Worm (Caenorhabditis elegans): Measurements from ENCODE around the gene cox-16.

cox-16 gene

DNA sequence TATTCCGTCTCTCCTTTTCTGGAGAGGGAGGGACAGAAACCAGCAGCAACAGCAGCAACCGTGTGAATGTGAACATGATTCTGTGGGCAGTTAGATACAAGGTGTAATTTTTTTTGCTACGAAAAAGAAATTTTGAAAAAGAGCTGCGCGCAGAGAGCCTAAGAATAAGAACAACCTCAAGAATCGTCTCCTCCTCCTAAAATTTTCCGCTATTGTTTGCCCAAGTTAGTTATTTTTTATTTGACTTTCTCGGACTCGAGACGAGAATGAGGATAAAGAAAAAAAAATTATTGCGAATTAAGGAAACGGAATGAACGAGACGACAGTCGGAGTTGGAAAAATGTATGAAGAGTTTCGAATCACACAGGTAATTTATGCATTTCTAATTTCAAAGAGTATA, 22.5 kb upstream of the cox-16 start, which contains the start of gene glb-5:
Gene glb-5, plus strand, starts transcription at position 301 of the 400 bp plus-strand sequence.
- no peak for TF ChIP-seq dpl-1 (GFP tag; optimal IDR thresholded peaks at IDR 0.05)
- TF ChIP-seq tag-97 (GFP tag; IDR thresholded peaks at IDR 0.05) = no peak
- TF ChIP-seq dmd-6 (GFP tag; IDR thresholded peaks at IDR 0.05) = 0 out of 2 replicates have a peak, but pooled peaks have one; percentile 4

DNA sequence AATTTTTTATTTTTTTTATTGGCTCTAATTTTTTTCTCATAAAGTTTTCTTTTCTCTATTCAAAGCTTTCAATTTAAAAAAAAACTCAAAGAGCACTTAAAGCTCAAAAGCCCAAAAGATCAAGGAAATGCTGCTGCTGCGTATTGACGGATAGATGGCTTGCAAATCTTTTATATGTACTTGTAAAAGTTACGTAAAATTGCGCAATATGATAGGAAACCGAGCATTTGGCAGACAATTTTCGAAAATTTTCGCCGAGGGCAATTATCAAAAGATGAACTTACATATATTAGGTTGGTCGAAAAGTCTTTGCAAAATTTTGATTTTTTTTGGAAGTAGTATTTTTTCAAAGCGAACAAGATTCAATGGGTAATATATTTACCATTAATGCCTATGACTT, 12.5 kb upstream of the cox-16 start:
- TF ChIP-seq zip-2 (tag; optimal IDR thresholded peaks at IDR 0.05) (peak; percentile 89), zip-11 (GFP tag; IDR thresholded peaks at IDR 0.05) (no peak), nhr-10 (tag; optimal IDR thresholded peaks at IDR 0.05) (no peak)

DNA sequence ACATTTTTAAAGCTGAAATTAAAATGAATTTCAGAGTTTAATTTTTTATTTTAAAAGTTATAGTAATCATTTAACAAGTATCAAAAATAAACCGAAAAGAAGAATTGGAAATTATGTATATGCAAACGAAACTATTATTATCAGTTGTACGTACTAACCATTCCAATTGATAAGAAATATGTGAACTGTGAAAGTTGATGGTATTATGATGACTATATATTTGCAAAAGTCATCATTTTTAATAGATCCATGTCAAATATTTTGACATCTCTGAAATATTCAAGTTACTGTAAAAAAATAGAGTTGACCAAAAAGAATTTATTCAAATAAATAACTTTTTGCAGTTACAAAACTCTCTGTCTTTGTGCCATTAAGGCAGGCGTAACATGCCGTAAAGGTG, 12.0 kb upstream of the cox-16 start, which contains the start of gene ugt-48:
Gene ugt-48, minus strand, starts transcription at position 12 of the 400 bp plus-strand sequence.
- TF ChIP-seq egl-27 (tag; optimal IDR thresholded peaks at IDR 0.05) (no peak), mxl-2 (GFP tag; conservative IDR thresholded peaks at IDR 0.05) (no peak), nhr-28 (tag; optimal IDR thresholded peaks at IDR 0.05) (peak; percentile 24), pqm-1 (tag; optimal IDR thresholded peaks at IDR 0.05) (peak; percentile 40), F44E2.7 (GFP tag; IDR thresholded peaks at IDR 0.05) (no peak), lir-3 (tag; optimal IDR thresholded peaks at IDR 0.05) (no peak), duxl-1 (tag; optimal IDR thresholded peaks at IDR 0.05; ENCODE audit: poor library complexity) (no peak), ZK337.2 (GFP tag; IDR thresholded peaks at IDR 0.05) (no peak), hif-1 (tag; optimal IDR thresholded peaks at IDR 0.05) (no peak), rbr-2 (tag; optimal IDR thresholded peaks at IDR 0.05) (no peak), nhr-237 (tag; optimal IDR thresholded peaks at IDR 0.05) (no peak), pha-4 (GFP tag; IDR thresholded peaks at IDR 0.05) (no peak), pha-4 (tag; optimal IDR thresholded peaks at IDR 0.05) (no peak), gei-8 (GFP tag; optimal IDR thresholded peaks at IDR 0.05) (no peak)

- TF ChIP-seq duxl-1 (tag; optimal IDR thresholded peaks at IDR 0.05; ENCODE audit: poor library complexity) (no peak), ceh-62 (tag; optimal IDR thresholded peaks at IDR 0.05) (no peak), egl-43 (GFP tag; IDR thresholded peaks at IDR 0.05) (no peak), nhr-28 (tag; optimal IDR thresholded peaks at IDR 0.05) (no peak), Y105C5A.15 (GFP tag; IDR thresholded peaks at IDR 0.05) (no peak), daf-19 (GFP tag; conservative IDR thresholded peaks at IDR 0.05) (no peak), lir-3 (tag; optimal IDR thresholded peaks at IDR 0.05) (no peak), zfp-3 (GFP tag; conservative IDR thresholded peaks at IDR 0.05) (no peak), unc-39 (tag; optimal IDR thresholded peaks at IDR 0.05) (no peak), Y5F2A.4 (GFP tag; optimal IDR thresholded peaks at IDR 0.05) (no peak), ctbp-1 (GFP tag; IDR thresholded peaks at IDR 0.05) (no peak)
Observed at ce11 chrV:5538500-5538899, 2.5 kb upstream of the cox-16 start, which contains the start of gene cft-1. cft-1 (plus strand) TSS chrV:5538800.

ce11 chrV:5535774-5536173, 269 bp downstream of the cox-16 start, which contains the start of gene C24G6.8:
C24G6.8 (minus strand) TSS chrV:5535874.
- no peak for TF ChIP-seq cey-2 (tag; optimal IDR thresholded peaks at IDR 0.05; ENCODE audit: borderline replicate concordance, insufficient read depth)
- TF ChIP-seq unc-130 (GFP tag; optimal IDR thresholded peaks at IDR 0.05) = no peak
- TF ChIP-seq unc-62 (GFP tag; optimal IDR thresholded peaks at IDR 0.05 in 1 of 2) = peak in 1 of 2 experiments; percentile 3
- TF ChIP-seq unc-62 (tag; optimal IDR thresholded peaks at IDR 0.05) = no peak
- no peak for TF ChIP-seq nhr-237 (tag; optimal IDR thresholded peaks at IDR 0.05)
- no peak for TF ChIP-seq nhr-42 (GFP tag; IDR thresholded peaks at IDR 0.05)
- TF ChIP-seq ceh-20 (GFP tag; IDR thresholded peaks at IDR 0.05) = no peak

Measured in whole organism, L4 larva.